Fruit fly (Drosophila melanogaster) whole organism, wandering third instar larva: ENCODE measurements around the gene kst.
A peak's percentile ranks its signal among the peaks of the same experiment; 100 is the strongest.

Experiments
- N ChIP-seq: fragments of >200 bp; optimal IDR thresholded peaks from 2 replicates; lab custom pipeline; 2018; ENCODE audit warnings: missing biosample characterization, missing external identifiers, missing genetic modification characterization
- brk ChIP-seq: fragments of 200-800 bp; sonication (Bioruptor generic); optimal IDR thresholded peaks from 2 replicates; lab custom pipeline; 2016; ENCODE audit warnings: missing biosample characterization, mild to moderate bottlenecking, missing genetic modification characterization
- h ChIP-seq: fragments of 200-800 bp; sonication (Bioruptor generic); optimal IDR thresholded peaks from 3 replicates; lab custom pipeline; 2016; ENCODE audit warnings: missing biosample characterization, mild to moderate bottlenecking, missing genetic modification characterization
- lola ChIP-seq: fragments of >200 bp; optimal IDR thresholded peaks from 2 replicates; lab custom pipeline; 2017; ENCODE audit warnings: missing biosample characterization, missing genetic modification characterization

dm6 chr3L:3391871-3392270, 55.2 kb downstream of the kst start:
- TF ChIP-seq h (GFP tag; lab: Kevin White, UChicago) (peak; percentile 75), brk (GFP tag; lab: Kevin White, UChicago) (no peak), N (no peak), lola (GFP tag; lab: Kevin White, UChicago) (no peak)
